Fruit fly (Drosophila melanogaster) whole organism, embryonic: Measurements from ENCODE around the gene flip.

Source experiments
- Abd-B ChIP-seq: fragments of 200-800 bp; sonication (Bioruptor generic); optimal IDR thresholded peaks from 2 replicates; lab custom pipeline; 2018; ENCODE audit warnings: missing biosample characterization, mild to moderate bottlenecking, missing genetic modification characterization, moderate library complexity
- Asciz ChIP-seq: fragments of 200-800 bp; sonication (Bioruptor generic); optimal IDR thresholded peaks from 2 replicates; lab custom pipeline; 2017; ENCODE audit warnings: missing biosample characterization, mild to moderate bottlenecking, missing genetic modification characterization, missing genetic modification reagents
- BEAF-32 ChIP-seq: fragments of 200-800 bp; sonication (Bioruptor generic); optimal IDR thresholded peaks from 3 replicates; lab custom pipeline; 2017; ENCODE audit warnings: missing biosample characterization, missing genetic modification characterization, mild to moderate bottlenecking, moderate library complexity, missing genetic modification reagents
- CG10274 ChIP-seq: fragments of 200-800 bp; sonication (Bioruptor generic); optimal IDR thresholded peaks from 3 replicates; lab custom pipeline; 2017; ENCODE audit warnings: missing biosample characterization, mild to moderate bottlenecking, missing genetic modification characterization
- CG10543 ChIP-seq: fragments of 200-800 bp; sonication (Bioruptor generic); optimal IDR thresholded peaks from 3 replicates; lab custom pipeline; 2017; ENCODE audit warnings: missing biosample characterization, mild to moderate bottlenecking, missing genetic modification characterization, moderate library complexity
- CG11398 ChIP-seq: fragments of 200-800 bp; sonication (Bioruptor generic); optimal IDR thresholded peaks from 2 replicates; lab custom pipeline; 2016; ENCODE audit warnings: missing biosample characterization, missing genetic modification characterization
- CG11723 ChIP-seq: fragments of 200-800 bp; sonication (Bioruptor generic); optimal IDR thresholded peaks from 2 replicates; lab custom pipeline; 2017; ENCODE audit warnings: missing biosample characterization, mild to moderate bottlenecking, missing genetic modification characterization
- CG12942 ChIP-seq: fragments of 200-800 bp; sonication (Bioruptor generic); optimal IDR thresholded peaks from 3 replicates; lab custom pipeline; 2016; ENCODE audit warnings: missing biosample characterization, missing genetic modification characterization
- CG14710 ChIP-seq: fragments of 200-800 bp; sonication (Bioruptor generic); optimal IDR thresholded peaks from 3 replicates; lab custom pipeline; 2019; ENCODE audit warnings: missing biosample characterization, mild to moderate bottlenecking, missing genetic modification characterization, moderate library complexity
- CG15011 ChIP-seq: fragments of 200-800 bp; sonication (Bioruptor generic); optimal IDR thresholded peaks from 3 replicates; lab custom pipeline; 2018; ENCODE audit warnings: missing biosample characterization, mild to moderate bottlenecking, missing genetic modification characterization
- CG17186 ChIP-seq: fragments of 200-800 bp; sonication (Bioruptor generic); optimal IDR thresholded peaks from 3 replicates; lab custom pipeline; 2017; ENCODE audit warnings: missing biosample characterization, missing genetic modification reagents, missing genetic modification characterization
- CG17328 ChIP-seq: fragments of 200-800 bp; sonication (Bioruptor generic); IDR thresholded peaks from 2 replicates; pipeline ENCODE4 v1.3.6; 2022; ENCODE audit warnings: missing biosample characterization, missing genetic modification characterization
- CG17385 ChIP-seq: fragments of 200-800 bp; sonication (Bioruptor generic); optimal IDR thresholded peaks from 3 replicates; lab custom pipeline; 2018; ENCODE audit warnings: missing biosample characterization, mild to moderate bottlenecking, missing genetic modification characterization
- CG18619 ChIP-seq: fragments of 200-800 bp; sonication (Bioruptor generic); optimal IDR thresholded peaks from 3 replicates; lab custom pipeline; 2017; ENCODE audit warnings: missing biosample characterization, mild to moderate bottlenecking, missing genetic modification characterization
- CG30020 ChIP-seq: fragments of 200-800 bp; optimal IDR thresholded peaks from 2 replicates; lab custom pipeline; 2019; ENCODE audit warnings: missing biosample characterization, mild to moderate bottlenecking, missing genetic modification characterization, moderate library complexity
- CG31224 ChIP-seq: fragments of 200-800 bp; sonication (Bioruptor generic); IDR thresholded peaks from 2 replicates; pipeline ENCODE4 v1.3.6; 2022; ENCODE audit warnings: missing biosample characterization, missing genetic modification characterization
- CG33213 ChIP-seq: fragments of 200-800 bp; sonication (Bioruptor generic); optimal IDR thresholded peaks from 3 replicates; lab custom pipeline; 2016; ENCODE audit warnings: missing biosample characterization, missing genetic modification characterization
- CG3995 ChIP-seq: fragments of 200-800 bp; sonication (Bioruptor generic); optimal IDR thresholded peaks from 3 replicates; lab custom pipeline; 2016; ENCODE audit warnings: missing biosample characterization, missing genetic modification characterization
- CG4328 ChIP-seq: fragments of 200-800 bp; sonication (Bioruptor generic); optimal IDR thresholded peaks from 3 replicates; lab custom pipeline; 2017; ENCODE audit warnings: missing biosample characterization, missing genetic modification reagents, missing genetic modification characterization
- CG4707 ChIP-seq: fragments of 200-800 bp; sonication (Bioruptor generic); optimal IDR thresholded peaks from 2 replicates; lab custom pipeline; 2018; ENCODE audit warnings: missing biosample characterization, mild to moderate bottlenecking, missing genetic modification characterization, moderate library complexity
- CG4820 ChIP-seq: fragments of 200-800 bp; sonication (Bioruptor generic); optimal IDR thresholded peaks from 3 replicates; lab custom pipeline; 2016; ENCODE audit warnings: missing biosample characterization, missing genetic modification characterization
- CG8359 ChIP-seq: fragments of 200-800 bp; sonication (Bioruptor generic); optimal IDR thresholded peaks from 2 replicates; lab custom pipeline; 2017; ENCODE audit warnings: missing biosample characterization, mild to moderate bottlenecking, missing genetic modification characterization, borderline replicate concordance
- CTCF ChIP-seq: fragments of 200-800 bp; sonication (Bioruptor generic); optimal IDR thresholded peaks from 2 replicates; lab custom pipeline; 2017; ENCODE audit warnings: missing biosample characterization, mild to moderate bottlenecking, missing genetic modification characterization, moderate library complexity
- Dip3 ChIP-seq: fragments of 200-800 bp; sonication (Bioruptor generic); optimal IDR thresholded peaks from 3 replicates; lab custom pipeline; 2016; ENCODE audit warnings: missing biosample characterization, missing genetic modification characterization
- Hand ChIP-seq: fragments of 200-800 bp; sonication (Bioruptor generic); optimal IDR thresholded peaks from 2 replicates; lab custom pipeline; 2017; ENCODE audit warnings: mild to moderate bottlenecking, missing biosample characterization, missing genetic modification reagents, missing genetic modification characterization
- HmgD ChIP-seq: fragments of 200-800 bp; sonication (Bioruptor generic); optimal IDR thresholded peaks from 3 replicates; lab custom pipeline; 2016; ENCODE audit warnings: missing biosample characterization, missing genetic modification characterization
- Mrtf ChIP-seq: fragments of 200-800 bp; sonication (Bioruptor generic); IDR thresholded peaks from 3 replicates; pipeline ENCODE4 v1.3.6; 2022; ENCODE audit warnings: missing biosample characterization, missing genetic modification characterization
- Oaz ChIP-seq: fragments of 200-800 bp; sonication (Bioruptor generic); IDR thresholded peaks from 2 replicates; pipeline ENCODE4 v1.3.6; 2022; ENCODE audit warnings: missing biosample characterization, missing genetic modification characterization
- Oli ChIP-seq: fragments of 200-800 bp; sonication (Bioruptor generic); optimal IDR thresholded peaks from 2 replicates; lab custom pipeline; 2018; ENCODE audit warnings: missing biosample characterization, mild to moderate bottlenecking, missing genetic modification characterization, moderate library complexity
- Pdp1 ChIP-seq, 2 experiments: fragments of 200-800 bp; sonication (Bioruptor generic); optimal IDR thresholded peaks; 3 replicates each; lab custom pipeline; 2016; ENCODE audit warnings: missing biosample characterization in 2 of 2, missing genetic modification characterization in 2 of 2, mild to moderate bottlenecking in 1 of 2, moderate library complexity in 1 of 2
- Ravus ChIP-seq: fragments of 200-800 bp; sonication (Bioruptor generic); IDR thresholded peaks from 2 replicates; pipeline ENCODE4 v1.3.6; 2022; ENCODE audit warnings: missing biosample characterization, missing genetic modification characterization
- Rfx ChIP-seq: fragments of 200-800 bp; sonication (Bioruptor generic); IDR thresholded peaks from 2 replicates; pipeline ENCODE4 v1.3.6; 2022; ENCODE audit warnings: missing biosample characterization, missing genetic modification characterization
- Sox100B ChIP-seq: fragments of 200-800 bp; sonication (Bioruptor generic); optimal IDR thresholded peaks from 3 replicates; lab custom pipeline; 2018; ENCODE audit warnings: missing biosample characterization, mild to moderate bottlenecking, missing genetic modification characterization
- Trl ChIP-seq, 3 experiments: fragments of >200 bp in 2 of 3; fragments of 200-800 bp in 1 of 3; sonication (Bioruptor generic) in 1 of 3; optimal IDR thresholded peaks; 2 replicates in 1 of 3; 3 replicates in 2 of 3; lab custom pipeline; 2016 to 2017; ENCODE audit warnings: missing biosample characterization in 1 of 3, missing genetic modification characterization in 1 of 3
- YL-1 ChIP-seq: fragments of 200-800 bp; sonication (Bioruptor generic); optimal IDR thresholded peaks from 3 replicates; lab custom pipeline; 2017; ENCODE audit warnings: missing biosample characterization, mild to moderate bottlenecking, missing genetic modification characterization
- chm ChIP-seq: fragments of 200-800 bp; sonication (Bioruptor generic); IDR thresholded peaks from 2 replicates; pipeline ENCODE4 v1.3.6; 2022; ENCODE audit warnings: missing biosample characterization, missing genetic modification characterization
- danr ChIP-seq: fragments of 200-800 bp; sonication (Bioruptor generic); IDR thresholded peaks from 2 replicates; pipeline ENCODE4 v1.3.6; 2022; ENCODE audit warnings: missing biosample characterization, missing genetic modification characterization
- dimm ChIP-seq: fragments of 200-800 bp; sonication (Bioruptor generic); IDR thresholded peaks from 2 replicates; pipeline ENCODE4 v1.3.6; 2022; ENCODE audit warnings: missing biosample characterization, missing genetic modification characterization
- disco-r ChIP-seq: fragments of 200-800 bp; sonication (Bioruptor generic); optimal IDR thresholded peaks from 2 replicates; lab custom pipeline; 2016; ENCODE audit warnings: missing biosample characterization, missing genetic modification characterization
- fd3F ChIP-seq: fragments of 200-800 bp; sonication (Bioruptor generic); optimal IDR thresholded peaks from 2 replicates; lab custom pipeline; 2018; ENCODE audit warnings: missing biosample characterization, mild to moderate bottlenecking, missing genetic modification characterization, moderate library complexity
- fru ChIP-seq: fragments of >200 bp; optimal IDR thresholded peaks from 2 replicates; lab custom pipeline; 2017
- gem ChIP-seq: fragments of 200-800 bp; sonication (Bioruptor generic); optimal IDR thresholded peaks from 2 replicates; lab custom pipeline; 2019; ENCODE audit warnings: missing biosample characterization, mild to moderate bottlenecking, missing genetic modification characterization, moderate library complexity
- hbn ChIP-seq: fragments of 200-800 bp; sonication (Bioruptor generic); IDR thresholded peaks from 2 replicates; pipeline ENCODE4 v1.3.6; 2022; ENCODE audit warnings: missing biosample characterization, missing genetic modification characterization; ENCODE audit not compliant: partially characterized antibody
- her ChIP-seq: fragments of 200-800 bp; sonication (Bioruptor generic); optimal IDR thresholded peaks from 2 replicates; lab custom pipeline; 2016; ENCODE audit warnings: missing biosample characterization, missing genetic modification characterization
- lilli ChIP-seq: fragments of 200-800 bp; sonication (Bioruptor generic); optimal IDR thresholded peaks from 3 replicates; lab custom pipeline; 2016; ENCODE audit warnings: missing biosample characterization, missing genetic modification characterization
- nom ChIP-seq: fragments of 200-800 bp; sonication (Bioruptor generic); optimal IDR thresholded peaks from 2 replicates; lab custom pipeline; 2017; ENCODE audit warnings: missing biosample characterization, missing genetic modification characterization, mild to moderate bottlenecking, moderate library complexity, missing genetic modification reagents
- pros ChIP-seq: fragments of 200-800 bp; sonication (Bioruptor generic); optimal IDR thresholded peaks from 3 replicates; lab custom pipeline; 2019; ENCODE audit warnings: missing biosample characterization, mild to moderate bottlenecking, missing genetic modification characterization, moderate library complexity
- run ChIP-seq: fragments of 200-800 bp; sonication (Bioruptor generic); optimal IDR thresholded peaks from 3 replicates; lab custom pipeline; 2018; ENCODE audit warnings: missing biosample characterization, mild to moderate bottlenecking, missing genetic modification characterization
- seq ChIP-seq: fragments of 200-800 bp; sonication (Bioruptor generic); IDR thresholded peaks from 2 replicates; pipeline ENCODE4 v1.3.6; 2022; ENCODE audit warnings: missing biosample characterization, missing genetic modification characterization
- tna ChIP-seq: fragments of 200-800 bp; sonication (Bioruptor generic); IDR thresholded peaks from 2 replicates; pipeline ENCODE4 v1.3.6; 2022; ENCODE audit warnings: missing biosample characterization, missing genetic modification characterization; ENCODE audit not compliant: partially characterized antibody
- unpg ChIP-seq: fragments of 200-800 bp; sonication (Bioruptor generic); optimal IDR thresholded peaks from 3 replicates; lab custom pipeline; 2018; ENCODE audit warnings: missing biosample characterization, mild to moderate bottlenecking, missing genetic modification characterization, moderate library complexity
- wdn ChIP-seq: fragments of 200-800 bp; sonication (Bioruptor generic); IDR thresholded peaks from 2 replicates; pipeline ENCODE4 v1.3.6; 2022; ENCODE audit warnings: missing biosample characterization, missing genetic modification characterization

Gene flip

DNA sequence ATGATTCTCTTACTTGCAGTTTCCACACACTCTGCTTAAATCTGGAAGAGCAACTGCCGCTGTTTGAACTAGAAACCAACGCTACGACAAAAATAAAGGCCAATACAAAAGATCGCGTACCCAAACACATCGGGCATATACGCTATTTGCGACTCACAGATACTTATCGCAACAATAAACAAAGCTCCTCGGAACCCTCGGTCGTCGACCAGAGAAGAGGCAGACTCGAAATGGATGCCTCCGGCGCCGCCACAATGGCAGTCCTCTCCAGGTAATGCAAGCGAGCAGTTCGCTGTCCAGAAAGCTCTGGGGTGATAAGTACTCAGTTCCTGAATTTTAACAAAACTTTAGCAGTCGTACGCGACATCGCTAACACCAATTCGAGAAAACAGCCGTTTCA, 41.2 kb downstream of the flip start (continued):
- TF ChIP-seq Mrtf (GFP tag; lab: Robert Waterston, UW) (no peak), CG10274 (GFP tag; lab: Kevin White, UChicago) (no peak), nom (GFP tag; lab: Kevin White, UChicago) (peak; percentile 20), danr (GFP tag; lab: Robert Waterston, UW) (no peak), CG15011 (GFP tag; lab: Kevin White, UChicago) (no peak), CG33213 (GFP tag; lab: Kevin White, UChicago) (no peak), pros (GFP tag; lab: Kevin White, UChicago) (no peak), gem (no peak), CG17328 (GFP tag; lab: Robert Waterston, UW) (no peak), lilli (no peak), Asciz (GFP tag; lab: Kevin White, UChicago) (no peak), CG14710 (tag; lab: Kevin White, UChicago) (no peak), her (GFP tag; lab: Kevin White, UChicago) (no peak), CG11398 (GFP tag; lab: Kevin White, UChicago) (no peak), dimm (no peak), wdn (GFP tag; lab: Robert Waterston, UW) (no peak), BEAF-32 (no peak), disco-r (GFP tag; lab: Kevin White, UChicago) (no peak), HmgD (no peak), CG4707 (GFP tag; lab: Kevin White, UChicago) (no peak), CTCF (GFP tag; lab: Kevin White, UChicago) (no peak), unpg (GFP tag; lab: Kevin White, UChicago) (no peak), CG3995 (GFP tag; lab: Kevin White, UChicago) (no peak), fd3F (no peak), Hand (no peak), CG8359 (GFP tag; lab: Kevin White, UChicago) (no peak), CG18619 (no peak), Trl (optimal IDR thresholded peaks at IDR 0.05; lab: Kevin White, UChicago) (peak in 1 of 2 experiments; percentile 5), Trl (GFP tag; optimal IDR thresholded peaks at IDR 0.05; lab: Kevin White, UChicago) (no peak), Abd-B (GFP tag; lab: Kevin White, UChicago) (no peak), Oli (tag; lab: Kevin White, UChicago) (no peak), Ravus (GFP tag; lab: Robert Waterston, UW) (no peak), CG11723 (GFP tag; lab: Kevin White, UChicago) (no peak), YL-1 (GFP tag; lab: Kevin White, UChicago) (no peak), CG12942 (no peak), seq (GFP tag; lab: Robert Waterston, UW) (no peak), CG17186 (no peak), Dip3 (GFP tag; lab: Kevin White, UChicago) (no peak), hbn (GFP tag; lab: Robert Waterston, UW) (no peak), CG4820 (GFP tag; lab: Kevin White, UChicago) (no peak), CG4328 (GFP tag; lab: Kevin White, UChicago) (no peak), Sox100B (no peak), tna (GFP tag; lab: Robert Waterston, UW) (no peak), run (no peak), fru (lab: Kevin White, UChicago) (no peak), CG30020 (tag; lab: Kevin White, UChicago) (no peak), CG31224 (no peak), chm (GFP tag; lab: Robert Waterston, UW) (no peak), CG17385 (GFP tag; lab: Kevin White, UChicago) (no peak), Pdp1 (GFP tag; optimal IDR thresholded peaks at IDR 0.05; lab: Kevin White, UChicago) (no peak), Rfx (GFP tag; lab: Robert Waterston, UW) (0 out of 2 replicates have a peak, but pooled peaks have one; percentile 18), Oaz (GFP tag; lab: Robert Waterston, UW) (no peak), CG10543 (GFP tag; lab: Kevin White, UChicago) (no peak)
